Fruit fly (Drosophila melanogaster) whole organism, embryonic: Measurements from ENCODE around the gene Cad89D.

Experiments
- Ada2b ChIP-seq: fragments of 200-800 bp; sonication (Bioruptor generic); IDR thresholded peaks from 2 replicates; pipeline ENCODE4 v1.3.6; 2022; ENCODE audit warnings: missing biosample characterization, missing genetic modification characterization
- Atf6 ChIP-seq: fragments of 200-800 bp; sonication (Bioruptor generic); IDR thresholded peaks from 2 replicates; pipeline ENCODE4 v1.3.6; 2022; ENCODE audit warnings: missing biosample characterization, missing genetic modification characterization
- Blimp-1 ChIP-seq: fragments of 200-800 bp; sonication (Bioruptor generic); optimal IDR thresholded peaks from 3 replicates; lab custom pipeline; 2018; ENCODE audit warnings: missing biosample characterization, missing genetic modification characterization, mild to moderate bottlenecking, moderate library complexity, missing genetic modification reagents
- CG11085 ChIP-seq: fragments of 200-800 bp; sonication (Bioruptor generic); IDR thresholded peaks from 2 replicates; pipeline ENCODE4 v1.3.6; 2022; ENCODE audit warnings: missing biosample characterization, missing genetic modification characterization
- CG12744 ChIP-seq: fragments of 200-800 bp; sonication (Bioruptor generic); optimal IDR thresholded peaks from 2 replicates; lab custom pipeline; 2016; ENCODE audit warnings: missing biosample characterization, missing genetic modification characterization
- CG13123 ChIP-seq: fragments of 200-800 bp; sonication (Bioruptor generic); optimal IDR thresholded peaks from 2 replicates; lab custom pipeline; 2016; ENCODE audit warnings: missing biosample characterization, missing genetic modification characterization
- CG13287 ChIP-seq: fragments of 200-800 bp; sonication (Bioruptor generic); IDR thresholded peaks from 2 replicates; pipeline ENCODE4 v1.3.6; 2022; ENCODE audit warnings: missing biosample characterization, missing genetic modification characterization; ENCODE audit not compliant: partially characterized antibody
- CG17328 ChIP-seq: fragments of 200-800 bp; sonication (Bioruptor generic); IDR thresholded peaks from 2 replicates; pipeline ENCODE4 v1.3.6; 2022; ENCODE audit warnings: missing biosample characterization, missing genetic modification characterization
- CG18599 ChIP-seq: fragments of 200-800 bp; sonication (Bioruptor generic); optimal IDR thresholded peaks from 3 replicates; lab custom pipeline; 2017; ENCODE audit warnings: missing biosample characterization, missing genetic modification characterization, mild to moderate bottlenecking, moderate library complexity, missing genetic modification reagents
- CG18764 ChIP-seq: fragments of 200-800 bp; sonication (Bioruptor generic); optimal IDR thresholded peaks from 3 replicates; lab custom pipeline; 2016; ENCODE audit warnings: missing biosample characterization, missing genetic modification characterization
- CG2116 ChIP-seq: fragments of 200-800 bp; sonication (Bioruptor generic); optimal IDR thresholded peaks from 3 replicates; lab custom pipeline; 2018; ENCODE audit warnings: missing biosample characterization, mild to moderate bottlenecking, missing genetic modification characterization
- CG2129 ChIP-seq: fragments of 200-800 bp; sonication (Bioruptor generic); IDR thresholded peaks from 2 replicates; pipeline ENCODE4 v1.3.6; 2022; ENCODE audit warnings: missing biosample characterization, missing genetic modification characterization; ENCODE audit not compliant: partially characterized antibody
- CG30403 ChIP-seq: fragments of 200-800 bp; sonication (Bioruptor generic); optimal IDR thresholded peaks from 3 replicates; lab custom pipeline; 2016; ENCODE audit warnings: missing biosample characterization, missing genetic modification characterization
- CG30431 ChIP-seq: fragments of 200-800 bp; sonication (Bioruptor generic); optimal IDR thresholded peaks from 2 replicates; lab custom pipeline; 2017; ENCODE audit warnings: missing biosample characterization, missing genetic modification characterization
- CG31365 ChIP-seq: fragments of 200-800 bp; sonication (Bioruptor generic); optimal IDR thresholded peaks from 2 replicates; lab custom pipeline; 2018; ENCODE audit warnings: missing biosample characterization, mild to moderate bottlenecking, missing genetic modification characterization
- CG31441 ChIP-seq: fragments of 200-800 bp; sonication (Bioruptor generic); IDR thresholded peaks from 2 replicates; pipeline ENCODE4 v1.3.6; 2022; ENCODE audit warnings: missing biosample characterization, missing genetic modification characterization
- CG3281 ChIP-seq: fragments of 200-800 bp; sonication (Bioruptor generic); optimal IDR thresholded peaks from 3 replicates; lab custom pipeline; 2017; ENCODE audit warnings: missing biosample characterization, mild to moderate bottlenecking, missing genetic modification characterization
- CG33213 ChIP-seq: fragments of 200-800 bp; sonication (Bioruptor generic); optimal IDR thresholded peaks from 3 replicates; lab custom pipeline; 2016; ENCODE audit warnings: missing biosample characterization, missing genetic modification characterization
- CG4404 ChIP-seq: fragments of 200-800 bp; sonication (Bioruptor generic); IDR thresholded peaks from 2 replicates; pipeline ENCODE4 v1.3.6; 2022; ENCODE audit warnings: missing biosample characterization, missing genetic modification characterization
- CG4854 ChIP-seq: fragments of 200-800 bp; sonication (Bioruptor generic); optimal IDR thresholded peaks from 2 replicates; lab custom pipeline; 2016; ENCODE audit warnings: missing biosample characterization, missing genetic modification characterization, inconsistent platforms
- CG5245 ChIP-seq: fragments of 200-800 bp; sonication (Bioruptor generic); optimal IDR thresholded peaks from 3 replicates; lab custom pipeline; 2016; ENCODE audit warnings: missing biosample characterization, missing genetic modification characterization
- CHES-1-like ChIP-seq: fragments of 200-800 bp; sonication (Bioruptor generic); optimal IDR thresholded peaks from 2 replicates; lab custom pipeline; 2016; ENCODE audit warnings: missing biosample characterization, missing genetic modification characterization
- Dbx ChIP-seq: fragments of 200-800 bp; sonication (Bioruptor generic); IDR thresholded peaks from 3 replicates; pipeline ENCODE4 v1.3.6; 2022; ENCODE audit warnings: missing biosample characterization, missing genetic modification characterization
- Dip2 ChIP-seq: fragments of 200-800 bp; sonication (Bioruptor generic); IDR thresholded peaks from 2 replicates; pipeline ENCODE4 v1.3.6; 2022; ENCODE audit warnings: missing biosample characterization, missing genetic modification characterization
- Doc2 ChIP-seq: fragments of 200-800 bp; sonication (Bioruptor generic); IDR thresholded peaks from 2 replicates; pipeline ENCODE4 v1.3.6; 2022; ENCODE audit warnings: missing biosample characterization, missing genetic modification characterization
- Drgx ChIP-seq: fragments of 200-800 bp; sonication (Bioruptor generic); IDR thresholded peaks from 2 replicates; pipeline ENCODE4 v1.3.6; 2022; ENCODE audit warnings: missing biosample characterization, missing genetic modification characterization
- HLH3B ChIP-seq: fragments of 200-800 bp; sonication (Bioruptor generic); IDR thresholded peaks from 2 replicates; pipeline ENCODE4 v1.3.6; 2022; ENCODE audit warnings: missing biosample characterization, missing genetic modification characterization
- Hr3 ChIP-seq: fragments of 200-800 bp; sonication (Bioruptor generic); optimal IDR thresholded peaks from 3 replicates; lab custom pipeline; 2016; ENCODE audit warnings: missing biosample characterization, missing genetic modification characterization
- Meics ChIP-seq: fragments of 200-800 bp; sonication (Bioruptor generic); optimal IDR thresholded peaks from 2 replicates; lab custom pipeline; 2017; ENCODE audit warnings: missing biosample characterization, mild to moderate bottlenecking, missing genetic modification characterization
- Mes4 ChIP-seq: fragments of 200-800 bp; sonication (Bioruptor generic); optimal IDR thresholded peaks from 2 replicates; lab custom pipeline; 2016; ENCODE audit warnings: missing biosample characterization, missing genetic modification characterization
- Rx ChIP-seq: fragments of 200-800 bp; sonication (Bioruptor generic); IDR thresholded peaks from 2 replicates; pipeline ENCODE4 v1.3.6; 2022; ENCODE audit warnings: missing biosample characterization, missing genetic modification characterization
- Side ChIP-seq: fragments of 200-800 bp; sonication (Bioruptor generic); optimal IDR thresholded peaks from 2 replicates; lab custom pipeline; 2016; ENCODE audit warnings: missing biosample characterization, missing genetic modification characterization
- Spps ChIP-seq: fragments of 200-800 bp; sonication (Bioruptor generic); optimal IDR thresholded peaks from 2 replicates; lab custom pipeline; 2018; ENCODE audit warnings: missing biosample characterization, mild to moderate bottlenecking, missing genetic modification characterization
- Sry-β ChIP-seq: fragments of 200-800 bp; sonication (Bioruptor generic); optimal IDR thresholded peaks from 2 replicates; lab custom pipeline; 2018; ENCODE audit warnings: missing biosample characterization, mild to moderate bottlenecking, missing genetic modification characterization, moderate library complexity
- TFAM ChIP-seq: fragments of 200-800 bp; sonication (Bioruptor generic); optimal IDR thresholded peaks from 2 replicates; lab custom pipeline; 2017; ENCODE audit warnings: missing biosample characterization, missing genetic modification characterization, inconsistent platforms
- Xrp1 ChIP-seq: fragments of 200-800 bp; sonication (Bioruptor generic); IDR thresholded peaks from 2 replicates; pipeline ENCODE4 v1.3.6; 2022; ENCODE audit warnings: missing biosample characterization, missing genetic modification characterization
- ac ChIP-seq: fragments of 200-800 bp; sonication (Bioruptor generic); optimal IDR thresholded peaks from 3 replicates; lab custom pipeline; 2017; ENCODE audit warnings: missing biosample characterization, mild to moderate bottlenecking, missing genetic modification characterization
- br ChIP-seq: fragments of >200 bp; optimal IDR thresholded peaks from 2 replicates; lab custom pipeline; 2017
- crp ChIP-seq, 2 experiments: fragments of 200-800 bp; sonication (Bioruptor generic); optimal IDR thresholded peaks; 2 replicates in 1 of 2; 3 replicates in 1 of 2; lab custom pipeline; 2017; ENCODE audit warnings: missing biosample characterization in 2 of 2, missing genetic modification characterization in 2 of 2, mild to moderate bottlenecking in 1 of 2, moderate library complexity in 1 of 2
- gcm ChIP-seq: fragments of 200-800 bp; sonication (Bioruptor generic); optimal IDR thresholded peaks from 2 replicates; lab custom pipeline; 2019; ENCODE audit warnings: missing biosample characterization, mild to moderate bottlenecking, missing genetic modification characterization, moderate library complexity
- grau ChIP-seq: fragments of 200-800 bp; optimal IDR thresholded peaks from 3 replicates; lab custom pipeline; 2019; ENCODE audit warnings: missing biosample characterization, mild to moderate bottlenecking, missing genetic modification characterization, moderate library complexity
- gt ChIP-seq: fragments of 200-800 bp; sonication (Bioruptor generic); IDR thresholded peaks from 2 replicates; pipeline ENCODE4 v1.3.6; 2022; ENCODE audit warnings: missing biosample characterization, missing genetic modification characterization
- jigr1 ChIP-seq: fragments of 200-800 bp; sonication (Bioruptor generic); IDR thresholded peaks from 3 replicates; pipeline ENCODE4 v1.3.6; 2022; ENCODE audit warnings: missing biosample characterization, missing genetic modification characterization
- jing ChIP-seq: fragments of 200-800 bp; sonication (Bioruptor generic); optimal IDR thresholded peaks from 2 replicates; lab custom pipeline; 2018; ENCODE audit warnings: missing biosample characterization, mild to moderate bottlenecking, missing genetic modification characterization
- kay ChIP-seq: fragments of 200-800 bp; sonication (Bioruptor generic); optimal IDR thresholded peaks from 2 replicates; lab custom pipeline; 2016; ENCODE audit warnings: missing biosample characterization, missing genetic modification characterization
- mam ChIP-seq: fragments of 200-800 bp; sonication (Bioruptor generic); optimal IDR thresholded peaks from 3 replicates; lab custom pipeline; 2016; ENCODE audit warnings: missing biosample characterization, missing genetic modification characterization
- nau ChIP-seq: fragments of 200-800 bp; sonication (Bioruptor generic); optimal IDR thresholded peaks from 3 replicates; lab custom pipeline; 2017; ENCODE audit warnings: missing biosample characterization, mild to moderate bottlenecking, missing genetic modification characterization, missing genetic modification reagents
- onecut ChIP-seq: fragments of 200-800 bp; sonication (Bioruptor generic); IDR thresholded peaks from 2 replicates; pipeline ENCODE4 v1.3.6; 2022; ENCODE audit warnings: missing biosample characterization, missing genetic modification characterization
- row ChIP-seq: fragments of 200-800 bp; sonication (Bioruptor generic); IDR thresholded peaks from 3 replicates; pipeline ENCODE4 v1.3.6; 2022; ENCODE audit warnings: missing biosample characterization, missing genetic modification characterization
- ttk ChIP-seq: fragments of 200-800 bp; sonication (Bioruptor generic); IDR thresholded peaks from 2 replicates; pipeline ENCODE4 v2.1.2; 2022; ENCODE audit warnings: missing biosample characterization, missing genetic modification characterization
- vvl ChIP-seq: fragments of 200-800 bp; sonication (Bioruptor generic); IDR thresholded peaks from 2 replicates; pipeline ENCODE4 v1.3.6; 2022; ENCODE audit warnings: missing biosample characterization, missing genetic modification characterization
- zfh1 ChIP-seq: fragments of 200-800 bp; sonication (Bioruptor generic); IDR thresholded peaks from 3 replicates; pipeline ENCODE4 v1.3.6; 2022; ENCODE audit warnings: missing biosample characterization, missing genetic modification characterization

Gene Cad89D

dm6 chr3R:16497379-16497778, 2.2 kb upstream of the Cad89D start (continued):
- TF ChIP-seq CG13287 (GFP tag; lab: Robert Waterston, UW), result no peak
- TF ChIP-seq Hr3, result peak; percentile 93
- peak; percentile 81 for TF ChIP-seq Drgx (GFP tag; lab: Robert Waterston, UW)
- TF ChIP-seq row (GFP tag; lab: Robert Waterston, UW), result peak; percentile 70
- TF ChIP-seq Ada2b, result peak; percentile 70; the same call in 1 of the 2 replicates
- TF ChIP-seq jigr1 (GFP tag; lab: Robert Waterston, UW), result no peak
- TF ChIP-seq CG33213, result peak; percentile 75
- peak; percentile 90 for TF ChIP-seq CG5245 (GFP tag; lab: Kevin White, UChicago)
- peak; percentile 60 for TF ChIP-seq kay
- TF ChIP-seq CG12744 (GFP tag; lab: Kevin White, UChicago), result peak; percentile 57
- peak; percentile 77 for TF ChIP-seq Rx (GFP tag; lab: Robert Waterston, UW)
- TF ChIP-seq CG4404 (GFP tag; lab: Robert Waterston, UW), result no peak
- TF ChIP-seq CG31441 (GFP tag; lab: Robert Waterston, UW), result peak; percentile 89
- peak; percentile 88 for TF ChIP-seq Meics (GFP tag; lab: Kevin White, UChicago)
- peak; percentile 87 for TF ChIP-seq Blimp-1
- TF ChIP-seq gcm (GFP tag; lab: Kevin White, UChicago), result peak; percentile 78
- TF ChIP-seq CG17328 (GFP tag; lab: Robert Waterston, UW), result peak; percentile 82
- TF ChIP-seq CG2116 (GFP tag; lab: Kevin White, UChicago), result peak; percentile 58
- TF ChIP-seq CG2129 (GFP tag; lab: Robert Waterston, UW), result no peak
- TF ChIP-seq ttk (GFP tag; lab: Robert Waterston, UW), result peak; percentile 77
- peak; percentile 90 for TF ChIP-seq zfh1
- TF ChIP-seq onecut, result peak; percentile 81
- peak; percentile 67 for TF ChIP-seq mam (GFP tag; lab: Kevin White, UChicago)
- TF ChIP-seq Mes4 (GFP tag; lab: Kevin White, UChicago), result peak; percentile 19
- peak; percentile 93 for TF ChIP-seq vvl (GFP tag; lab: Robert Waterston, UW)
- no peak for TF ChIP-seq Dip2
- peak; percentile 69 for TF ChIP-seq Atf6 (GFP tag; lab: Robert Waterston, UW)
- TF ChIP-seq nau (GFP tag; lab: Kevin White, UChicago), result no peak
- TF ChIP-seq Spps (tag; lab: Kevin White, UChicago), result peak; percentile 79
- peak; percentile 91 for TF ChIP-seq Xrp1 (GFP tag; lab: Robert Waterston, UW)
- peak; percentile 89 for TF ChIP-seq CG30403
- peak; percentile 63 for TF ChIP-seq CG13123
- peak; percentile 83 for TF ChIP-seq CG11085 (GFP tag; lab: Robert Waterston, UW)
- TF ChIP-seq crp (GFP tag; optimal IDR thresholded peaks at IDR 0.05; lab: Kevin White, UChicago), result peak in 1 of 2 experiments; percentile 29
- peak; percentile 84 for TF ChIP-seq grau (tag; lab: Kevin White, UChicago)
- TF ChIP-seq CG18764 (GFP tag; lab: Kevin White, UChicago), result peak; percentile 80
- TF ChIP-seq Sry-β (GFP tag; lab: Kevin White, UChicago), result peak; percentile 20
- TF ChIP-seq TFAM (GFP tag; lab: Kevin White, UChicago), result peak; percentile 27
- TF ChIP-seq br (lab: Kevin White, UChicago), result no peak
- peak; percentile 66 for TF ChIP-seq jing (GFP tag; lab: Kevin White, UChicago)
- peak; percentile 67 for TF ChIP-seq CG31365 (tag; lab: Kevin White, UChicago)
- TF ChIP-seq Dbx, result peak; percentile 88
- TF ChIP-seq CHES-1-like, result peak; percentile 33
- TF ChIP-seq HLH3B, result peak; percentile 87
- TF ChIP-seq CG4854 (GFP tag; lab: Kevin White, UChicago), result peak; percentile 72
- TF ChIP-seq Side, result peak; percentile 59
- peak; percentile 20; the same call in 1 of the 2 replicates for TF ChIP-seq gt (GFP tag; lab: Robert Waterston, UW)
- TF ChIP-seq CG18599 (GFP tag; lab: Kevin White, UChicago), result peak; percentile 85
- TF ChIP-seq CG3281 (GFP tag; lab: Kevin White, UChicago), result peak; percentile 82
- TF ChIP-seq ac, result peak; percentile 29
- peak; percentile 67; the same call in 1 of the 2 replicates for TF ChIP-seq Doc2 (GFP tag; lab: Robert Waterston, UW)
- TF ChIP-seq CG30431, result peak; percentile 70
